Fruit fly (Drosophila melanogaster) whole organism, embryonic: Measurements from ENCODE around the gene CG14135.
A peak's percentile ranks its signal among the peaks of the same experiment; 100 is the strongest.

ENCODE experiments used
- Blimp-1 ChIP-seq: fragments of 200-800 bp; sonication (Bioruptor generic); optimal IDR thresholded peaks from 3 replicates; lab custom pipeline; 2018; ENCODE audit warnings: missing biosample characterization, missing genetic modification characterization, mild to moderate bottlenecking, moderate library complexity, missing genetic modification reagents
- CG10147 ChIP-seq: fragments of 200-800 bp; sonication (Bioruptor generic); optimal IDR thresholded peaks from 2 replicates; lab custom pipeline; 2019; ENCODE audit warnings: missing biosample characterization, mild to moderate bottlenecking, missing genetic modification characterization, moderate library complexity
- CG11695 ChIP-seq: fragments of 200-800 bp; sonication (Bioruptor generic); IDR thresholded peaks from 3 replicates; pipeline ENCODE4 v1.3.6; 2022; ENCODE audit warnings: missing biosample characterization, missing genetic modification characterization
- CG12155 ChIP-seq: fragments of 200-800 bp; sonication (Bioruptor generic); optimal IDR thresholded peaks from 3 replicates; lab custom pipeline; 2016; ENCODE audit warnings: missing biosample characterization, missing genetic modification characterization
- CG12299 ChIP-seq: fragments of 200-800 bp; sonication (Bioruptor generic); optimal IDR thresholded peaks from 2 replicates; lab custom pipeline; 2018; ENCODE audit warnings: missing biosample characterization, mild to moderate bottlenecking, missing genetic modification characterization
- CG14860 ChIP-seq: fragments of 200-800 bp; sonication (Bioruptor generic); IDR thresholded peaks from 3 replicates; pipeline ENCODE4 v1.3.6; 2022; ENCODE audit warnings: missing biosample characterization, missing genetic modification characterization; ENCODE audit not compliant: partially characterized antibody
- CG15514 ChIP-seq: fragments of 200-800 bp; sonication (Bioruptor generic); optimal IDR thresholded peaks from 3 replicates; lab custom pipeline; 2017; ENCODE audit warnings: missing biosample characterization, missing genetic modification characterization, mild to moderate bottlenecking, moderate library complexity, missing genetic modification reagents
- CG15696 ChIP-seq: fragments of 200-800 bp; sonication (Bioruptor generic); optimal IDR thresholded peaks from 2 replicates; lab custom pipeline; 2019; ENCODE audit warnings: missing biosample characterization, mild to moderate bottlenecking, missing genetic modification characterization, moderate library complexity
- CG18476 ChIP-seq: fragments of 200-800 bp; sonication (Bioruptor generic); optimal IDR thresholded peaks from 2 replicates; lab custom pipeline; 2016; ENCODE audit warnings: missing biosample characterization, mild to moderate bottlenecking, missing genetic modification characterization
- CG33213 ChIP-seq: fragments of 200-800 bp; sonication (Bioruptor generic); optimal IDR thresholded peaks from 3 replicates; lab custom pipeline; 2016; ENCODE audit warnings: missing biosample characterization, missing genetic modification characterization
- CG34376 ChIP-seq: fragments of 200-800 bp; sonication (Bioruptor generic); optimal IDR thresholded peaks from 2 replicates; lab custom pipeline; 2018; ENCODE audit warnings: missing biosample characterization, mild to moderate bottlenecking, missing genetic modification characterization
- CG6765 ChIP-seq: fragments of 200-800 bp; sonication (Bioruptor generic); optimal IDR thresholded peaks from 3 replicates; lab custom pipeline; 2017; ENCODE audit warnings: missing biosample characterization, mild to moderate bottlenecking, missing genetic modification characterization
- CG6813 ChIP-seq: fragments of 200-800 bp; sonication (Bioruptor generic); optimal IDR thresholded peaks from 2 replicates; lab custom pipeline; 2017; ENCODE audit warnings: missing biosample characterization, missing genetic modification characterization, mild to moderate bottlenecking, moderate library complexity, missing genetic modification reagents
- CG6854 ChIP-seq: fragments of 200-800 bp; sonication (Bioruptor generic); optimal IDR thresholded peaks from 3 replicates; lab custom pipeline; 2017; ENCODE audit warnings: missing biosample characterization, mild to moderate bottlenecking, missing genetic modification characterization
- CG7556 ChIP-seq: fragments of 200-800 bp; sonication (Bioruptor generic); optimal IDR thresholded peaks from 2 replicates; lab custom pipeline; 2017; ENCODE audit warnings: missing biosample characterization, mild to moderate bottlenecking, missing genetic modification characterization
- CG7963 ChIP-seq: fragments of 200-800 bp; sonication (Bioruptor generic); IDR thresholded peaks from 3 replicates; pipeline ENCODE4 v1.3.6; 2022; ENCODE audit warnings: missing biosample characterization, missing genetic modification characterization; ENCODE audit not compliant: partially characterized antibody
- CG8478 ChIP-seq: fragments of >200 bp; optimal IDR thresholded peaks from 2 replicates; lab custom pipeline; 2018
- CG8944 ChIP-seq: fragments of 200-800 bp; sonication (Bioruptor generic); optimal IDR thresholded peaks from 3 replicates; lab custom pipeline; 2016; ENCODE audit warnings: missing biosample characterization, missing genetic modification characterization
- CkIIα-i1 ChIP-seq: fragments of 200-800 bp; sonication (Bioruptor generic); IDR thresholded peaks from 2 replicates; pipeline ENCODE4 v1.3.6; 2022; ENCODE audit warnings: missing biosample characterization, missing genetic modification characterization
- CrebB ChIP-seq: fragments of 200-800 bp; sonication (Bioruptor generic); optimal IDR thresholded peaks from 3 replicates; lab custom pipeline; 2018; ENCODE audit warnings: missing biosample characterization, mild to moderate bottlenecking, missing genetic modification characterization
- Doc3 ChIP-seq: fragments of 200-800 bp; sonication (Bioruptor generic); IDR thresholded peaks from 3 replicates; pipeline ENCODE4 v1.3.6; 2022; ENCODE audit warnings: missing biosample characterization, missing genetic modification characterization; ENCODE audit not compliant: partially characterized antibody
- Drgx ChIP-seq: fragments of 200-800 bp; sonication (Bioruptor generic); IDR thresholded peaks from 2 replicates; pipeline ENCODE4 v1.3.6; 2022; ENCODE audit warnings: missing biosample characterization, missing genetic modification characterization
- Eip74EF ChIP-seq, 2 experiments: fragments of 200-800 bp in 1 of 2; fragments of >200 bp in 1 of 2; sonication (Bioruptor generic) in 1 of 2; optimal IDR thresholded peaks; 2 replicates each; lab custom pipeline; 2017 to 2019; ENCODE audit warnings: missing biosample characterization in 2 of 2, missing genetic modification characterization in 2 of 2, mild to moderate bottlenecking in 1 of 2, moderate library complexity in 1 of 2
- Fer1 ChIP-seq: fragments of 200-800 bp; sonication (Bioruptor generic); optimal IDR thresholded peaks from 2 replicates; lab custom pipeline; 2017; ENCODE audit warnings: missing biosample characterization, mild to moderate bottlenecking, missing genetic modification characterization
- H2.0 ChIP-seq: fragments of 200-800 bp; sonication (Bioruptor generic); IDR thresholded peaks from 2 replicates; pipeline ENCODE4 v1.3.6; 2022; ENCODE audit warnings: missing biosample characterization, missing genetic modification characterization
- Hand ChIP-seq: fragments of 200-800 bp; sonication (Bioruptor generic); optimal IDR thresholded peaks from 2 replicates; lab custom pipeline; 2017; ENCODE audit warnings: mild to moderate bottlenecking, missing biosample characterization, missing genetic modification reagents, missing genetic modification characterization
- Lpt ChIP-seq: fragments of >200 bp; optimal IDR thresholded peaks from 2 replicates; lab custom pipeline; 2018; ENCODE audit warnings: missing biosample characterization, missing genetic modification characterization
- MESR4 ChIP-seq: fragments of 200-800 bp; sonication (Bioruptor generic); optimal IDR thresholded peaks from 2 replicates; lab custom pipeline; 2018; ENCODE audit warnings: missing biosample characterization, mild to moderate bottlenecking, missing genetic modification characterization, moderate library complexity
- Nf-YB ChIP-seq: fragments of 200-800 bp; sonication (Bioruptor generic); optimal IDR thresholded peaks from 3 replicates; lab custom pipeline; 2019; ENCODE audit warnings: missing biosample characterization, mild to moderate bottlenecking, missing genetic modification characterization, moderate library complexity
- Scr ChIP-seq: fragments of 200-800 bp; sonication (Bioruptor generic); IDR thresholded peaks from 2 replicates; pipeline ENCODE4 v1.3.6; 2022; ENCODE audit warnings: missing biosample characterization, missing genetic modification characterization; ENCODE audit not compliant: partially characterized antibody
- Sin3A ChIP-seq: fragments of >200 bp; optimal IDR thresholded peaks from 2 replicates; lab custom pipeline; 2018
- bowl ChIP-seq: fragments of 200-800 bp; sonication (Bioruptor generic); IDR thresholded peaks from 2 replicates; pipeline ENCODE4 v1.3.6; 2022; ENCODE audit warnings: missing biosample characterization, missing genetic modification characterization
- cas ChIP-seq: fragments of 200-800 bp; sonication (Bioruptor generic); IDR thresholded peaks from 2 replicates; pipeline ENCODE4 v1.3.6; 2022; ENCODE audit warnings: missing biosample characterization, missing genetic modification characterization
- cg ChIP-seq: fragments of 200-800 bp; sonication (Bioruptor generic); optimal IDR thresholded peaks from 3 replicates; lab custom pipeline; 2019; ENCODE audit warnings: missing biosample characterization, mild to moderate bottlenecking, missing genetic modification characterization, moderate library complexity
- dmrt11E ChIP-seq: fragments of 200-800 bp; sonication (Bioruptor generic); optimal IDR thresholded peaks from 3 replicates; lab custom pipeline; 2018; ENCODE audit warnings: missing biosample characterization, mild to moderate bottlenecking, missing genetic modification characterization, moderate library complexity
- ems ChIP-seq: fragments of 200-800 bp; sonication (Bioruptor generic); optimal IDR thresholded peaks from 3 replicates; lab custom pipeline; 2016; ENCODE audit warnings: missing biosample characterization, missing genetic modification characterization
- gsb ChIP-seq: fragments of 200-800 bp; sonication (Bioruptor generic); IDR thresholded peaks from 2 replicates; pipeline ENCODE4 v1.3.6; 2022; ENCODE audit warnings: missing biosample characterization, missing genetic modification characterization
- hb ChIP-seq: fragments of 200-800 bp; sonication (Bioruptor generic); IDR thresholded peaks from 3 replicates; pipeline ENCODE4 v1.3.6; 2022; ENCODE audit warnings: missing biosample characterization, missing genetic modification characterization; ENCODE audit not compliant: partially characterized antibody
- insv ChIP-seq, 2 experiments: fragments of 200-800 bp; sonication (Bioruptor generic); optimal IDR thresholded peaks; 3 replicates each; lab custom pipeline; 2016 to 2018; ENCODE audit warnings: missing biosample characterization in 2 of 2, missing genetic modification characterization in 2 of 2
- jing ChIP-seq: fragments of 200-800 bp; sonication (Bioruptor generic); optimal IDR thresholded peaks from 2 replicates; lab custom pipeline; 2018; ENCODE audit warnings: missing biosample characterization, mild to moderate bottlenecking, missing genetic modification characterization
- odd ChIP-seq: fragments of 200-800 bp; sonication (Bioruptor generic); optimal IDR thresholded peaks from 2 replicates; lab custom pipeline; 2017; ENCODE audit warnings: missing biosample characterization, mild to moderate bottlenecking, missing genetic modification characterization
- otp ChIP-seq: fragments of 200-800 bp; sonication (Bioruptor generic); IDR thresholded peaks from 3 replicates; pipeline ENCODE4, ENCODE4 v1.3.6; 2022; ENCODE audit warnings: missing biosample characterization, missing genetic modification characterization
- pfk ChIP-seq: fragments of 200-800 bp; sonication (Bioruptor generic); optimal IDR thresholded peaks from 2 replicates; lab custom pipeline; 2018; ENCODE audit warnings: missing biosample characterization, mild to moderate bottlenecking, missing genetic modification characterization, moderate library complexity
- sens ChIP-seq: fragments of 200-800 bp; sonication (Bioruptor generic); peaks from one replicate; lab custom pipeline; 2016; ENCODE audit warnings: missing biosample characterization, missing genetic modification characterization
- sqz ChIP-seq: fragments of 200-800 bp; sonication (Bioruptor generic); optimal IDR thresholded peaks from 3 replicates; lab custom pipeline; 2018; ENCODE audit warnings: missing biosample characterization, mild to moderate bottlenecking, missing genetic modification characterization
- stc ChIP-seq: fragments of 200-800 bp; sonication (Bioruptor generic); IDR thresholded peaks from 2 replicates; pipeline ENCODE4 v1.3.6; 2022; ENCODE audit warnings: missing biosample characterization, missing genetic modification characterization
- unpg ChIP-seq: fragments of 200-800 bp; sonication (Bioruptor generic); optimal IDR thresholded peaks from 3 replicates; lab custom pipeline; 2018; ENCODE audit warnings: missing biosample characterization, mild to moderate bottlenecking, missing genetic modification characterization, moderate library complexity
- usp ChIP-seq: fragments of >200 bp; optimal IDR thresholded peaks from 2 replicates; lab custom pipeline; 2017; ENCODE audit warnings: missing biosample characterization, missing genetic modification characterization
- vvl ChIP-seq: fragments of 200-800 bp; sonication (Bioruptor generic); IDR thresholded peaks from 2 replicates; pipeline ENCODE4 v1.3.6; 2022; ENCODE audit warnings: missing biosample characterization, missing genetic modification characterization

The CG14135 gene

dm6 chr3L:11707978-11708632, 16.7 kb downstream of the CG14135 start, which contains the start of gene CG11658 (continued):
- no peak for TF ChIP-seq usp (GFP tag; lab: Kevin White, UChicago)
- TF ChIP-seq jing (GFP tag; lab: Kevin White, UChicago), result no peak
- TF ChIP-seq Eip74EF (GFP tag; optimal IDR thresholded peaks at IDR 0.05; lab: Kevin White, UChicago), result peak in 1 of 2 experiments; percentile 92
- TF ChIP-seq insv (GFP tag; optimal IDR thresholded peaks at IDR 0.05; lab: Kevin White, UChicago), result no peak
- peak; percentile 7 for TF ChIP-seq Fer1 (GFP tag; lab: Kevin White, UChicago)
- TF ChIP-seq Blimp-1 (GFP tag; lab: Kevin White, UChicago), result peak; percentile 68
- no peak for TF ChIP-seq CrebB (tag; lab: Kevin White, UChicago)
- TF ChIP-seq CG12155, result peak; percentile 92
- TF ChIP-seq pfk (GFP tag; lab: Kevin White, UChicago), result no peak
- no peak for TF ChIP-seq CG10147 (GFP tag; lab: Kevin White, UChicago)
- TF ChIP-seq bowl (GFP tag; lab: Robert Waterston, UW), result no peak
- TF ChIP-seq CG11695 (GFP tag; lab: Robert Waterston, UW), result 0 out of 3 replicates have a peak, but pooled peaks have one; percentile 13
- no peak for TF ChIP-seq CG15514 (GFP tag; lab: Kevin White, UChicago)
- no peak for TF ChIP-seq sens (GFP tag; lab: Kevin White, UChicago)
- no peak for TF ChIP-seq CG8478 (lab: Kevin White, UChicago)
- TF ChIP-seq MESR4, result peak; percentile 49
- TF ChIP-seq cas, result no peak
- no peak for TF ChIP-seq CkIIα-i1 (GFP tag; lab: Robert Waterston, UW)
- TF ChIP-seq CG7556 (GFP tag; lab: Kevin White, UChicago), result peak; percentile 13
- TF ChIP-seq H2.0, result no peak
- peak; percentile 35 for TF ChIP-seq CG6854 (GFP tag; lab: Kevin White, UChicago)
- no peak for TF ChIP-seq cg (GFP tag; lab: Kevin White, UChicago)
- TF ChIP-seq stc (GFP tag; lab: Robert Waterston, UW), result no peak
- TF ChIP-seq CG12299 (tag; lab: Kevin White, UChicago), result no peak
- peak; percentile 68 for TF ChIP-seq CG34376 (GFP tag; lab: Kevin White, UChicago)
- peak; percentile 44 for TF ChIP-seq Hand (GFP tag; lab: Kevin White, UChicago)
- no peak for TF ChIP-seq CG33213 (GFP tag; lab: Kevin White, UChicago)
- TF ChIP-seq odd, result peak; percentile 4
- TF ChIP-seq Drgx (GFP tag; lab: Robert Waterston, UW), result peak; percentile 38; the same call in 1 of the 2 replicates
- TF ChIP-seq hb (GFP tag; lab: Robert Waterston, UW), result no peak
- 0 out of 3 replicates have a peak, but pooled peaks have one; percentile 21 for TF ChIP-seq CG14860 (GFP tag; lab: Robert Waterston, UW)
- TF ChIP-seq gsb (GFP tag; lab: Robert Waterston, UW), result 0 out of 2 replicates have a peak, but pooled peaks have one; percentile 11
- TF ChIP-seq Doc3 (GFP tag; lab: Robert Waterston, UW), result peak; percentile 46; the same call in 1 of the 3 replicates
- TF ChIP-seq Nf-YB (GFP tag; lab: Kevin White, UChicago), result no peak
- TF ChIP-seq Sin3A (lab: Kevin White, UChicago), result no peak
- TF ChIP-seq CG18476 (GFP tag; lab: Kevin White, UChicago), result no peak
- TF ChIP-seq Scr (GFP tag; lab: Robert Waterston, UW), result no peak
- no peak for TF ChIP-seq CG15696 (tag; lab: Kevin White, UChicago)
- peak; percentile 24; the same call in 1 of the 2 replicates for TF ChIP-seq vvl (GFP tag; lab: Robert Waterston, UW)
- TF ChIP-seq Lpt (GFP tag; lab: Kevin White, UChicago), result no peak
- TF ChIP-seq CG6765 (GFP tag; lab: Kevin White, UChicago), result no peak
- TF ChIP-seq unpg (GFP tag; lab: Kevin White, UChicago), result no peak
- TF ChIP-seq CG7963, result no peak
- TF ChIP-seq CG8944 (GFP tag; lab: Kevin White, UChicago), result no peak
- TF ChIP-seq otp (GFP tag; lab: Robert Waterston, UW), result no peak; the same call in 2 of the 3 replicates
- no peak for TF ChIP-seq sqz (GFP tag; lab: Kevin White, UChicago)
- no peak for TF ChIP-seq CG6813 (GFP tag; lab: Kevin White, UChicago)
- no peak for TF ChIP-seq ems
- no peak for TF ChIP-seq dmrt11E (tag; lab: Kevin White, UChicago)
